In the genomic region with DNA sequence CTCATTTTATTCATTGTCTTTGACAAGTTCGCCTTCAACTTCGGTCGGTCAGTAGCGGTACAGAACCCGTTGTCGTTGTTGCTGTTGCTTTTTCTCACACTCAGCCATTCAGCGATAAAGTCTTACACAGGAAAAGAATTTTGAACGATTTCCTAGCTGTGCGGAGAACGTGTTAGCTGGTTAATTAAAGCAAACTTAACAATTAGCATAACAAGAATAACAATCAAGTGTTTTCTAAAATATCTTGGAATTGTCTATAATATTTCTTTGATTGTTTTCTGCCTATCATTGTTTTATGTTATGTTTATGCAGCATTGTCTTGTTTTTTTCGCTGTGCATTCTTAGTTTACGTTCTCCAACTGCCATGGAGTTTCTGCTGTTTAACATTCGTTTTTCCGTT, we compare ENCODE assay signal across 3 fruit fly cellular contexts.
A peak's percentile ranks its signal among the peaks of the same experiment; 100 is the strongest.
TF ChIP-seq lines count a peak whose summit lies in the region.

No protein-coding gene starts in this region.

- no peak for TF ChIP-seq CTCF in whole organism, embryonic (GFP tag; optimal IDR thresholded peaks at IDR 0.05; lab: Kevin White, UChicago)

TF ChIP-seq in whole organism, embryonic, 481 proteins besides CTCF, POLR2A, EP300 and RAD21 (continues in another document):
- TF ChIP-seq HmgD (GFP tag; optimal IDR thresholded peaks at IDR 0.05; lab: Kevin White, UChicago) = no peak
- TF ChIP-seq sens (GFP tag; lab: Kevin White, UChicago) = peak; percentile 36
- no peak for TF ChIP-seq CG13123 (GFP tag; optimal IDR thresholded peaks at IDR 0.05; lab: Kevin White, UChicago)
- TF ChIP-seq CG15696 (tag; optimal IDR thresholded peaks at IDR 0.05; lab: Kevin White, UChicago) = no peak
- TF ChIP-seq caup (GFP tag; optimal IDR thresholded peaks at IDR 0.05; lab: Kevin White, UChicago; ENCODE audit: severe bottlenecking) = no peak
- TF ChIP-seq wek (GFP tag; optimal IDR thresholded peaks at IDR 0.05; lab: Kevin White, UChicago) = no peak
- TF ChIP-seq CG2875 (GFP tag; optimal IDR thresholded peaks at IDR 0.05; lab: Kevin White, UChicago) = no peak
- TF ChIP-seq gem (tag; optimal IDR thresholded peaks at IDR 0.05; lab: Kevin White, UChicago) = peak; percentile 38
- no peak for TF ChIP-seq CG17359 (tag; optimal IDR thresholded peaks at IDR 0.05; lab: Kevin White, UChicago)
- TF ChIP-seq CG2712 (tag; optimal IDR thresholded peaks at IDR 0.05; lab: Kevin White, UChicago) = peak; percentile 8
- no peak for TF ChIP-seq CG10565 (GFP tag; optimal IDR thresholded peaks at IDR 0.05; lab: Kevin White, UChicago)
- no peak for TF ChIP-seq CG33213 (GFP tag; optimal IDR thresholded peaks at IDR 0.05; lab: Kevin White, UChicago)
- no peak for TF ChIP-seq Gug (GFP tag; IDR thresholded peaks at IDR 0.05; lab: Robert Waterston, UW)
- TF ChIP-seq tap (tag; optimal IDR thresholded peaks at IDR 0.05; lab: Kevin White, UChicago) = no peak
- peak in 1 of 2 experiments; percentile 41 for TF ChIP-seq bsh (GFP tag; optimal IDR thresholded peaks at IDR 0.05; lab: Kevin White, UChicago)
- no peak for TF ChIP-seq CG18764 (GFP tag; optimal IDR thresholded peaks at IDR 0.05; lab: Kevin White, UChicago)
- TF ChIP-seq Ssrp (tag; optimal IDR thresholded peaks at IDR 0.05; lab: Kevin White, UChicago) = no peak
- no peak for TF ChIP-seq zen2 (GFP tag; IDR thresholded peaks at IDR 0.05; lab: Robert Waterston, UW; ENCODE audit: partially characterized antibody)
- TF ChIP-seq Oli (tag; optimal IDR thresholded peaks at IDR 0.05; lab: Kevin White, UChicago) = no peak
- no peak for TF ChIP-seq MESR4 (GFP tag; optimal IDR thresholded peaks at IDR 0.05; lab: Kevin White, UChicago)
- TF ChIP-seq CG15073 (GFP tag; optimal IDR thresholded peaks at IDR 0.05; lab: Kevin White, UChicago) = no peak
- no peak for TF ChIP-seq CG4854 (GFP tag; optimal IDR thresholded peaks at IDR 0.05; lab: Kevin White, UChicago)
- no peak for TF ChIP-seq CG32767 (GFP tag; IDR thresholded peaks at IDR 0.05; lab: Robert Waterston, UW)
- peak; percentile 16 for TF ChIP-seq CG2678 (tag; optimal IDR thresholded peaks at IDR 0.05; lab: Kevin White, UChicago)
- TF ChIP-seq NC2β (GFP tag; optimal IDR thresholded peaks at IDR 0.05; lab: Kevin White, UChicago) = no peak
- TF ChIP-seq sqz (GFP tag; optimal IDR thresholded peaks at IDR 0.05; lab: Kevin White, UChicago) = peak; percentile 36
- TF ChIP-seq Atf6 (GFP tag; IDR thresholded peaks at IDR 0.05; lab: Robert Waterston, UW) = no peak
- TF ChIP-seq gsb-n (tag; optimal IDR thresholded peaks at IDR 0.05; lab: Kevin White, UChicago) = no peak
- no peak for TF ChIP-seq CG33557 (GFP tag; optimal IDR thresholded peaks at IDR 0.05; lab: Kevin White, UChicago)
- TF ChIP-seq lilli (GFP tag; optimal IDR thresholded peaks at IDR 0.05; lab: Kevin White, UChicago) = peak; percentile 5

TF ChIP-seq in whole organism, prepupa, 60 proteins besides CTCF, POLR2A, EP300 and RAD21 (continues in another document):
- TF ChIP-seq Met (GFP tag; optimal IDR thresholded peaks at IDR 0.05; lab: Kevin White, UChicago) = no peak
- 0 out of 3 replicates have a peak, but pooled peaks have one; percentile 16 for TF ChIP-seq CG8119 (GFP tag; IDR thresholded peaks at IDR 0.05; lab: Robert Waterston, UW)
- no peak for TF ChIP-seq CG11902 (GFP tag; optimal IDR thresholded peaks at IDR 0.05; lab: Kevin White, UChicago)
- TF ChIP-seq CG7368 (GFP tag; optimal IDR thresholded peaks at IDR 0.05; lab: Kevin White, UChicago) = no peak
- no peak for TF ChIP-seq fd85E (GFP tag; optimal IDR thresholded peaks at IDR 0.05; lab: Kevin White, UChicago)
- TF ChIP-seq ss (GFP tag; optimal IDR thresholded peaks at IDR 0.05; lab: Kevin White, UChicago) = peak; percentile 35 to 61
- TF ChIP-seq Eip78C (GFP tag; lab: Kevin White, UChicago) = peak; percentile 79
- TF ChIP-seq Eip93F (GFP tag; optimal IDR thresholded peaks at IDR 0.05; lab: Kevin White, UChicago) = no peak
- TF ChIP-seq eg (GFP tag; IDR thresholded peaks at IDR 0.05; lab: Robert Waterston, UW) = peak; percentile 10; the same call in 1 of the 3 replicates
- TF ChIP-seq CG3032 (tag; optimal IDR thresholded peaks at IDR 0.05; lab: Kevin White, UChicago) = peak; percentile 57
- TF ChIP-seq Sox14 (GFP tag; optimal IDR thresholded peaks at IDR 0.05; lab: Kevin White, UChicago) = peak; percentile 30
- TF ChIP-seq CG11762 (GFP tag; optimal IDR thresholded peaks at IDR 0.05; lab: Kevin White, UChicago; ENCODE audit: insufficient read depth) = peak; percentile 36
- peak; percentile 28 for TF ChIP-seq achi (GFP tag; optimal IDR thresholded peaks at IDR 0.05; lab: Kevin White, UChicago)
- no peak for TF ChIP-seq CG34406 (GFP tag; optimal IDR thresholded peaks at IDR 0.05; lab: Kevin White, UChicago)
- TF ChIP-seq Blimp-1 (GFP tag; optimal IDR thresholded peaks at IDR 0.05; lab: Kevin White, UChicago) = no peak
- peak; percentile 40 for TF ChIP-seq OdsH (GFP tag; optimal IDR thresholded peaks at IDR 0.05; lab: Kevin White, UChicago)
- TF ChIP-seq CG32006 (GFP tag; optimal IDR thresholded peaks at IDR 0.05; lab: Kevin White, UChicago) = peak; percentile 57
- peak in 1 of 2 experiments; percentile 18 for TF ChIP-seq salr (GFP tag; optimal IDR thresholded peaks at IDR 0.05; lab: Kevin White, UChicago)
- peak; percentile 37 for TF ChIP-seq net (GFP tag; optimal IDR thresholded peaks at IDR 0.05; lab: Kevin White, UChicago)
- TF ChIP-seq lz (GFP tag; optimal IDR thresholded peaks at IDR 0.05; lab: Kevin White, UChicago) = no peak
- TF ChIP-seq CG6163 (GFP tag; IDR thresholded peaks at IDR 0.05; lab: Robert Waterston, UW) = 0 out of 3 replicates have a peak, but pooled peaks have one; percentile 26
- TF ChIP-seq Hr4 (GFP tag; optimal IDR thresholded peaks at IDR 0.05; lab: Kevin White, UChicago) = peak; percentile 14
- TF ChIP-seq CG10631 (GFP tag; optimal IDR thresholded peaks at IDR 0.05; lab: Kevin White, UChicago) = peak; percentile 62
- peak; percentile 52 for TF ChIP-seq fd59A (GFP tag; optimal IDR thresholded peaks at IDR 0.05; lab: Kevin White, UChicago)
- peak; percentile 71 for TF ChIP-seq CG6808 (GFP tag; optimal IDR thresholded peaks at IDR 0.05; lab: Kevin White, UChicago)
- TF ChIP-seq cyc (GFP tag; optimal IDR thresholded peaks at IDR 0.05; lab: Kevin White, UChicago) = no peak
- peak; percentile 51; the same call in 1 of the 2 replicates for TF ChIP-seq CG15336 (GFP tag; IDR thresholded peaks at IDR 0.05; lab: Robert Waterston, UW)
- TF ChIP-seq CG1621 (tag; optimal IDR thresholded peaks at IDR 0.05; lab: Kevin White, UChicago) = peak; percentile 44
- TF ChIP-seq Sox102F (GFP tag; optimal IDR thresholded peaks at IDR 0.05; lab: Kevin White, UChicago) = no peak
- no peak for TF ChIP-seq Hr38 (GFP tag; optimal IDR thresholded peaks at IDR 0.05; lab: Kevin White, UChicago)

TF ChIP-seq in whole organism, pupa, 21 proteins besides CTCF, POLR2A, EP300 and RAD21:
- TF ChIP-seq CG9948 (tag; optimal IDR thresholded peaks at IDR 0.05; lab: Kevin White, UChicago) = peak; percentile 49
- TF ChIP-seq CG34367 (tag; optimal IDR thresholded peaks at IDR 0.05; lab: Kevin White, UChicago) = peak; percentile 64
- no peak for TF ChIP-seq D1 (tag; optimal IDR thresholded peaks at IDR 0.05; lab: Kevin White, UChicago)
- no peak for TF ChIP-seq Snoo (tag; optimal IDR thresholded peaks at IDR 0.05; lab: Kevin White, UChicago)
- TF ChIP-seq Pif1B (GFP tag; optimal IDR thresholded peaks at IDR 0.05; lab: Kevin White, UChicago) = no peak
- TF ChIP-seq CG15710 (tag; optimal IDR thresholded peaks at IDR 0.05; lab: Kevin White, UChicago) = peak; percentile 74
- TF ChIP-seq CG13204 (GFP tag; optimal IDR thresholded peaks at IDR 0.05; lab: Kevin White, UChicago) = peak; percentile 7
- peak; percentile 13 for TF ChIP-seq gl (tag; optimal IDR thresholded peaks at IDR 0.05; lab: Kevin White, UChicago)
- no peak for TF ChIP-seq CG12605 (GFP tag; IDR thresholded peaks at IDR 0.05; lab: Robert Waterston, UW)
- TF ChIP-seq CG8301 (tag; optimal IDR thresholded peaks at IDR 0.05; lab: Kevin White, UChicago) = peak; percentile 69
- peak; percentile 40 for TF ChIP-seq EcR (GFP tag; optimal IDR thresholded peaks at IDR 0.05; lab: Kevin White, UChicago)
- no peak for TF ChIP-seq fd96Ca (GFP tag; IDR thresholded peaks at IDR 0.05; lab: Robert Waterston, UW)
- TF ChIP-seq CG8159 (tag; optimal IDR thresholded peaks at IDR 0.05; lab: Kevin White, UChicago) = peak; percentile 77
- no peak for TF ChIP-seq Ets98B (GFP tag; IDR thresholded peaks at IDR 0.05; lab: Robert Waterston, UW)
- TF ChIP-seq CG32121 (GFP tag; IDR thresholded peaks at IDR 0.05; lab: Robert Waterston, UW) = no peak
- TF ChIP-seq Pif1A (GFP tag; optimal IDR thresholded peaks at IDR 0.05; lab: Kevin White, UChicago) = peak; percentile 37
- peak; percentile 63 for TF ChIP-seq CG17806 (tag; optimal IDR thresholded peaks at IDR 0.05; lab: Kevin White, UChicago)
- TF ChIP-seq CG4496 (GFP tag; IDR thresholded peaks at IDR 0.05; lab: Robert Waterston, UW) = no peak
- TF ChIP-seq CG14655 (GFP tag; optimal IDR thresholded peaks at IDR 0.05; lab: Kevin White, UChicago) = peak; percentile 64
TF ChIP-seq in whole organism, pupa: peak in this region for 11.
